Worm (Caenorhabditis elegans) whole organism, young adult: ENCODE results near the gene F42C5.3.

Source experiments
- C06A6.2 ChIP-seq: fragments of 200-800 bp; sonication (Bioruptor generic); conservative IDR thresholded peaks from 2 replicates; pipeline ENCODE4 v1.3.6; 2022; ENCODE audit warnings: missing genetic modification characterization, missing compliant biosample characterization
- F10E7.11 ChIP-seq: sonication (generic microtip); optimal IDR thresholded peaks from 2 replicates; lab custom pipeline; 2017; ENCODE audit warnings: mild to moderate bottlenecking, missing genetic modification characterization, moderate library complexity, missing compliant biosample characterization
- F33H1.4 ChIP-seq: fragments of 200-800 bp; sonication (Bioruptor generic); IDR thresholded peaks from 2 replicates; pipeline ENCODE4 v1.3.6; 2022; ENCODE audit warnings: missing genetic modification reagents, missing genetic modification characterization, missing compliant biosample characterization
- F49E8.2 ChIP-seq: sonication (generic microtip); optimal IDR thresholded peaks from 3 replicates; lab custom pipeline; 2017; ENCODE audit warnings: missing genetic modification characterization, mild to moderate bottlenecking, missing compliant biosample characterization, antibody characterized with exemption, moderate library complexity; ENCODE audit not compliant: insufficient read depth
- F52B5.7 ChIP-seq: sonication (generic microtip); optimal IDR thresholded peaks from 2 replicates; lab custom pipeline; 2016; ENCODE audit warnings: mild to moderate bottlenecking, missing genetic modification characterization, missing compliant biosample characterization
- F57C9.4 ChIP-seq: sonication (generic microtip); optimal IDR thresholded peaks from 2 replicates; lab custom pipeline; 2017; ENCODE audit warnings: mild to moderate bottlenecking, missing genetic modification characterization, missing compliant biosample characterization
- T26A5.8 ChIP-seq: sonication (generic microtip); optimal IDR thresholded peaks from 2 replicates; lab custom pipeline; 2016; ENCODE audit warnings: missing genetic modification characterization, missing compliant biosample characterization
- Y56A3A.18 ChIP-seq: fragments of 200-800 bp; sonication (Bioruptor generic); IDR thresholded peaks from 2 replicates; pipeline ENCODE4 v1.3.6; 2022; ENCODE audit warnings: missing genetic modification reagents, missing genetic modification characterization, missing compliant biosample characterization
- ZK185.1 ChIP-seq: sonication (generic microtip); optimal IDR thresholded peaks from 2 replicates; lab custom pipeline; 2016; ENCODE audit warnings: mild to moderate bottlenecking, missing genetic modification characterization, missing compliant biosample characterization; ENCODE audit not compliant: poor library complexity, severe bottlenecking
- athp-1 ChIP-seq: sonication (generic microtip); optimal IDR thresholded peaks from 2 replicates; lab custom pipeline; 2017; ENCODE audit warnings: mild to moderate bottlenecking, missing genetic modification characterization, missing compliant biosample characterization
- ceh-27 ChIP-seq: fragments of 200-800 bp; sonication (Bioruptor generic); optimal IDR thresholded peaks from 2 replicates; lab custom pipeline; 2018; ENCODE audit warnings: mild to moderate bottlenecking, missing genetic modification characterization, moderate library complexity, missing compliant biosample characterization
- ceh-79 ChIP-seq: sonication (generic microtip); optimal IDR thresholded peaks from 2 replicates; lab custom pipeline; 2017; ENCODE audit warnings: mild to moderate bottlenecking, missing genetic modification characterization, missing compliant biosample characterization
- chd-7 ChIP-seq: sonication (generic microtip); optimal IDR thresholded peaks from 2 replicates; lab custom pipeline; 2016; ENCODE audit warnings: mild to moderate bottlenecking, missing genetic modification characterization, moderate library complexity, missing compliant biosample characterization
- dox-1 ChIP-seq: fragments of 200-800 bp; sonication (Bioruptor generic); IDR thresholded peaks from 2 replicates; pipeline ENCODE4 v1.3.6; 2022; ENCODE audit warnings: missing genetic modification reagents, missing genetic modification characterization, missing compliant biosample characterization
- dpff-1 ChIP-seq: sonication (generic microtip); optimal IDR thresholded peaks from 2 replicates; lab custom pipeline; 2017; ENCODE audit warnings: mild to moderate bottlenecking, missing genetic modification characterization, missing compliant biosample characterization
- egrh-3 ChIP-seq: fragments of 200-800 bp; sonication (Bioruptor generic); IDR thresholded peaks from 2 replicates; pipeline ENCODE4 v1.3.6; 2022; ENCODE audit warnings: missing genetic modification reagents, missing genetic modification characterization, missing compliant biosample characterization
- ekl-4 ChIP-seq: fragments of 200-800 bp; sonication (Bioruptor generic); IDR thresholded peaks from 2 replicates; pipeline ENCODE4 v1.3.6; 2022; ENCODE audit warnings: missing genetic modification reagents, missing genetic modification characterization, missing compliant biosample characterization
- hmg-1.2 ChIP-seq: fragments of 200-800 bp; sonication (Bioruptor generic); IDR thresholded peaks from 2 replicates; pipeline ENCODE4 v1.3.6; 2022; ENCODE audit warnings: missing genetic modification reagents, missing genetic modification characterization, missing compliant biosample characterization
- lag-1 ChIP-seq: fragments of 200-800 bp; sonication (Bioruptor generic); IDR thresholded peaks from 2 replicates; pipeline ENCODE4 v1.3.6; 2022; ENCODE audit warnings: missing genetic modification reagents, missing genetic modification characterization, missing compliant biosample characterization
- let-526 ChIP-seq: fragments of 200-800 bp; sonication (Bioruptor generic); IDR thresholded peaks from 2 replicates; pipeline ENCODE4 v1.3.6; 2022; ENCODE audit warnings: missing genetic modification reagents, missing genetic modification characterization, missing compliant biosample characterization
- lin-35 ChIP-seq, 3 experiments: fragments of 150-350 bp in 2 of 3; sonication (generic microtip) in 1 of 3; optimal IDR thresholded peaks; 2 replicates each; lab custom pipeline; 2014 to 2018; ENCODE audit warnings: missing biosample characterization in 3 of 3, missing genetic modification characterization in 3 of 3, missing genetic modification reagents in 3 of 3
- lin-40 ChIP-seq: sonication (generic microtip); optimal IDR thresholded peaks from 2 replicates; lab custom pipeline; 2016; ENCODE audit warnings: missing genetic modification characterization, mild to moderate bottlenecking, missing compliant biosample characterization, missing genotype, missing genetic modification reagents
- lin-54 ChIP-seq: fragments of 200-800 bp; sonication (Bioruptor generic); optimal IDR thresholded peaks from 2 replicates; lab custom pipeline; 2018; ENCODE audit warnings: mild to moderate bottlenecking, missing genetic modification characterization, missing compliant biosample characterization
- madf-10 ChIP-seq: sonication (generic microtip); optimal IDR thresholded peaks from 2 replicates; lab custom pipeline; 2016; ENCODE audit warnings: mild to moderate bottlenecking, missing genetic modification characterization, missing compliant biosample characterization
- madf-3 ChIP-seq: fragments of 200-800 bp; sonication (Bioruptor generic); IDR thresholded peaks from 2 replicates; pipeline ENCODE4 v1.3.6; 2022; ENCODE audit warnings: missing genetic modification reagents, missing genetic modification characterization, missing compliant biosample characterization
- madf-6 ChIP-seq: fragments of 200-800 bp; sonication (Bioruptor generic); IDR thresholded peaks from 2 replicates; pipeline ENCODE4 v1.3.6; 2022; ENCODE audit warnings: missing genetic modification reagents, missing genetic modification characterization, missing compliant biosample characterization
- mel-28 ChIP-seq: sonication (generic microtip); optimal IDR thresholded peaks from 2 replicates; lab custom pipeline; 2016; ENCODE audit warnings: borderline replicate concordance, mild to moderate bottlenecking, missing genetic modification characterization, missing compliant biosample characterization
- nfya-2 ChIP-seq: fragments of 200-800 bp; sonication (Bioruptor generic); IDR thresholded peaks from 2 replicates; pipeline ENCODE4 v1.3.6; 2022; ENCODE audit warnings: missing genetic modification reagents, missing genetic modification characterization, missing compliant biosample characterization
- nhr-80 ChIP-seq: sonication (generic microtip); optimal IDR thresholded peaks from 2 replicates; lab custom pipeline; 2016; ENCODE audit warnings: missing genetic modification characterization, missing compliant biosample characterization
- repo-1 ChIP-seq: sonication (generic microtip); optimal IDR thresholded peaks from 2 replicates; lab custom pipeline; 2017; ENCODE audit warnings: mild to moderate bottlenecking, missing genetic modification characterization, missing compliant biosample characterization
- snpc-4 ChIP-seq, 5 experiments: fragments of 150-350 bp in 1 of 5; sonication (generic microtip) in 4 of 5; optimal IDR thresholded peaks; 2 replicates each; lab custom pipeline; 2014 to 2018; ENCODE audit warnings: missing genetic modification characterization in 5 of 5, missing biosample characterization in 3 of 5, antibody characterized with exemption in 2 of 5, mild to moderate bottlenecking in 2 of 5, missing compliant biosample characterization in 2 of 5, missing genotype in 2 of 5, moderate library complexity in 2 of 5, missing genetic modification reagents in 1 of 5
- somi-1 ChIP-seq: fragments of 200-800 bp; sonication (Bioruptor generic); optimal IDR thresholded peaks from 2 replicates; lab custom pipeline; 2018; ENCODE audit warnings: mild to moderate bottlenecking, missing genetic modification characterization, missing compliant biosample characterization
- tbp1 ChIP-seq: fragments of 200-800 bp; sonication (Bioruptor generic); optimal IDR thresholded peaks from 2 replicates; lab custom pipeline; 2018; ENCODE audit warnings: mild to moderate bottlenecking, missing genetic modification characterization, missing compliant biosample characterization
- tbx-9 ChIP-seq: sonication (generic microtip); optimal IDR thresholded peaks from 2 replicates; lab custom pipeline; 2016; ENCODE audit warnings: borderline replicate concordance, missing genetic modification characterization, inconsistent platforms, missing compliant biosample characterization
- tlf-1 ChIP-seq: fragments of 200-800 bp; sonication (Bioruptor generic); optimal IDR thresholded peaks from 2 replicates; lab custom pipeline; 2018; ENCODE audit warnings: mild to moderate bottlenecking, missing genetic modification characterization, missing compliant biosample characterization
- unc-130 ChIP-seq: sonication (generic microtip); optimal IDR thresholded peaks from 2 replicates; lab custom pipeline; 2016; ENCODE audit warnings: missing genetic modification reagents, missing genetic modification characterization, missing compliant biosample characterization
- zfh-2 ChIP-seq: fragments of 200-800 bp; sonication (Bioruptor generic); conservative IDR thresholded peaks from 2 replicates; pipeline ENCODE4 v1.3.6; 2022; ENCODE audit warnings: missing genetic modification reagents, missing genetic modification characterization, missing compliant biosample characterization
- ztf-18 ChIP-seq: sonication (generic microtip); optimal IDR thresholded peaks from 2 replicates; lab custom pipeline; 2016; ENCODE audit warnings: missing genotype, mild to moderate bottlenecking, missing genetic modification characterization, missing compliant biosample characterization

F42C5.3 gene

DNA sequence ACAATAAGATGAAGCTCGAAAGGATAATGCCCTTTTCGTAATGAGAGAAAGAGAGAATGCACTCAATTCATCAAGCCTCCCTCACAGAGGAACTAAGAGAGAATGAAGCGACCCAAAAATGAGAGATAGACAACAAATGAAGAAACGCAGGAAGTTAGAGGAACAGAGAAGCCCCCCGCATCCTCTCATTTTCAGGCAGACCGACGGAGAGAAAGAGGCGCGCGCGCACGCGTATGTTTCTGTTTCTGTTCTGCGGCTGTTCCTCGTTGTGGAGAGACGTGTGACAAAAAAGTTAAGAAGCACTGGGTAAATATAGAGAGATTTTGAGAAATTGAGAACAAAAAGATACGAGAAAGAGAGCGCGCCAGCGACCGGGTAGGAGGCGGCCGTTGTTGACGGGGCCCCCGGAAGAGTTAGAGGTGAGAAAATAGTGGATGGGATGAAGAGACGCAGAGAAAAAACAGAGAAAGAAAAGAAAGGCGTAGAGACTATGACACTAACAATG, 32.6 kb upstream of the F42C5.3 start (continued):
- no peak for TF ChIP-seq lag-1 (GFP tag; lab: Robert Waterston, UW)
- TF ChIP-seq zfh-2 (GFP tag; lab: Robert Waterston, UW), result peak; percentile 99
- peak; percentile 66 for TF ChIP-seq egrh-3 (GFP tag; lab: Robert Waterston, UW)
- peak; percentile 27 for TF ChIP-seq madf-10
- TF ChIP-seq madf-3 (GFP tag; lab: Robert Waterston, UW), result no peak
- 0 out of 2 replicates have a peak, but pooled peaks have one; percentile 19 for TF ChIP-seq madf-6 (GFP tag; lab: Robert Waterston, UW)
- TF ChIP-seq ztf-18 (tag; lab: Kevin White, UChicago), result peak; percentile 48
- TF ChIP-seq dpff-1, result no peak
- TF ChIP-seq somi-1 (GFP tag; lab: Kevin White, UChicago), result peak; percentile 86
- no peak for TF ChIP-seq unc-130
- no peak for TF ChIP-seq athp-1 (tag; lab: Kevin White, UChicago)
- TF ChIP-seq mel-28 (tag; lab: Kevin White, UChicago), result no peak
- TF ChIP-seq lin-35 (GFP tag; optimal IDR thresholded peaks at IDR 0.05; lab: Kevin White, UChicago), result peak in 1 of 3 experiments; percentile 57
- TF ChIP-seq C06A6.2 (GFP tag; lab: Robert Waterston, UW), result no peak
- TF ChIP-seq ekl-4 (GFP tag; lab: Robert Waterston, UW), result peak; percentile 65; the same call in 1 of the 2 replicates
- peak; percentile 87 for TF ChIP-seq lin-40 (tag; lab: Kevin White, UChicago)
- peak; percentile 37; the same call in 1 of the 2 replicates for TF ChIP-seq F33H1.4 (GFP tag; lab: Robert Waterston, UW)
- TF ChIP-seq ZK185.1 (tag; lab: Kevin White, UChicago), result peak; percentile 51
- no peak for TF ChIP-seq F10E7.11 (tag; lab: Kevin White, UChicago)
- TF ChIP-seq repo-1 (tag; lab: Kevin White, UChicago), result peak; percentile 60
- TF ChIP-seq snpc-4 (GFP tag; optimal IDR thresholded peaks at IDR 0.05; lab: Kevin White, UChicago), result peak; percentile 5
- peak in 3 of 4 experiments; percentile 44 to 77 (median 66) for TF ChIP-seq snpc-4 (tag; optimal IDR thresholded peaks at IDR 0.05; lab: Kevin White, UChicago)
- no peak for TF ChIP-seq tbx-9
- peak; percentile 91 for TF ChIP-seq dox-1 (GFP tag; lab: Robert Waterston, UW)
- peak; percentile 71 for TF ChIP-seq chd-7
- TF ChIP-seq hmg-1.2 (GFP tag; lab: Robert Waterston, UW), result peak; percentile 97
- peak; percentile 92 for TF ChIP-seq nhr-80
- peak; percentile 4 for TF ChIP-seq lin-54 (GFP tag; lab: Kevin White, UChicago)
- TF ChIP-seq, all 124 proteins: peak for 35

DNA sequence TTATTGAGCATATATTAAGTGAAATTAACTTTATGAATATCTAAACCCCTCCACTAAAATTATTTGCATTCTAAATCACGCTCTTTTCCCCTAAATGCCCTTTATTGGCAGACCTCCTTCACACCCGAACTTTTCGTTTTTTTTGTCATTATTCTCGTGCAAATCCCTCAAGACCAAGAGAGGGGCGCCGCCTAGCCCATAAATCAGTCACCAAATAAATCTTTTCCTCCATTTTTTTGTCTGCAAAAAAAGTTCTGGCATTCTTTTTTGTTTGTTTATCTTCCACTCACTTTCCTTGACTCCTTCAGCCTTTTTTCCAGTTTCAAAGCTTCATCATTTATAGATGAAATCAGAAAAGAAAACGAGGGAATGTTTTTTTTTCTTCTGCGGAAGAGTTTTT, 31.5 kb upstream of the F42C5.3 start:
- TF ChIP-seq ceh-79 (tag; lab: Kevin White, UChicago) (no peak), F57C9.4 (tag; lab: Kevin White, UChicago) (no peak), egrh-3 (GFP tag; lab: Robert Waterston, UW) (no peak), lin-35 (GFP tag; optimal IDR thresholded peaks at IDR 0.05; lab: Kevin White, UChicago) (no peak), let-526 (GFP tag; lab: Robert Waterston, UW) (no peak), madf-6 (GFP tag; lab: Robert Waterston, UW) (no peak), Y56A3A.18 (no peak), F52B5.7 (tag; lab: Kevin White, UChicago) (no peak), ceh-27 (GFP tag; lab: Kevin White, UChicago) (no peak), somi-1 (GFP tag; lab: Kevin White, UChicago) (no peak), lag-1 (GFP tag; lab: Robert Waterston, UW) (no peak), T26A5.8 (tag; lab: Kevin White, UChicago) (no peak), tlf-1 (GFP tag; lab: Kevin White, UChicago) (no peak), chd-7 (no peak), tbx-9 (no peak), F49E8.2 (tag; lab: Kevin White, UChicago) (no peak), nfya-2 (no peak), tbp1 (GFP tag; lab: Kevin White, UChicago) (no peak)
- TF ChIP-seq, all 124 proteins: peak for 0
